Worm (Caenorhabditis elegans) whole organism, L4/young adult: ENCODE data around the gene let-23.

Experiments
- W03F9.2 ChIP-seq: fragments of 150-350 bp; optimal IDR thresholded peaks from 2 replicates; lab custom pipeline; 2014; ENCODE audit warnings: missing biosample characterization, missing genetic modification characterization
- dao-5 ChIP-seq: sonication (generic microtip); optimal IDR thresholded peaks from 2 replicates; lab custom pipeline; 2016; ENCODE audit warnings: missing genotype, missing genetic modification characterization, moderate library complexity, missing compliant biosample characterization
- him-1 ChIP-seq: sonication (generic microtip); optimal IDR thresholded peaks from 2 replicates; lab custom pipeline; 2016; ENCODE audit warnings: missing genotype, missing genetic modification reagents, missing genetic modification characterization, missing compliant biosample characterization

DNA sequence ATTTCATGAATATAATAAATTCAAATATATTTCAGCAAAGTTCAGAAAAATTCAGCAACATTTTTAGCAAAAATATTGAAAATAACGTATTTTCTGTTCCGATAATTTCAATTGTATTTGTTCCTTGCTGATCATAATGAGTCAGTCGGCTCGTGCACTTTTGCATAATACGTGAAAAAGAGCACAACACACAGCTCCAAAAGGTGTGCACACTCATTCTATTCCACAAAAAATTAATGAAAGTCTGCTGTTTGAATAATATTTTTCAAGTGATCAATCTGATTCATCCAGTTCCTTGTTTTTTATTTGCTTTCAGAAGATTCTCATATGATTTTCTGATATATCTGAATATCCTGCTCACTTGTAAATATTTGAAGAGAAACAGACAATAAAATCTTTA lies 43.0 kb upstream of the let-23 start:
- no peak for TF ChIP-seq him-1 (tag; lab: Kevin White, UChicago)
- TF ChIP-seq W03F9.2 (tag; lab: Kevin White, UChicago): no peak
- TF ChIP-seq dao-5 (tag; lab: Kevin White, UChicago): no peak
